Fruit fly (Drosophila melanogaster) whole organism, embryonic: ENCODE results near the gene CG9672.
A peak's percentile ranks its signal among the peaks of the same experiment; 100 is the strongest.

Experiments
- Adf1 ChIP-seq: fragments of 200-800 bp; sonication (Bioruptor generic); IDR thresholded peaks from 2 replicates; pipeline ENCODE4 v1.3.6; 2022; ENCODE audit warnings: missing biosample characterization, missing genetic modification characterization
- BtbVII ChIP-seq: fragments of 200-800 bp; sonication (Bioruptor generic); optimal IDR thresholded peaks from 3 replicates; lab custom pipeline; 2017; ENCODE audit warnings: missing biosample characterization, mild to moderate bottlenecking, missing genetic modification characterization
- CG10147 ChIP-seq: fragments of 200-800 bp; sonication (Bioruptor generic); optimal IDR thresholded peaks from 2 replicates; lab custom pipeline; 2019; ENCODE audit warnings: missing biosample characterization, mild to moderate bottlenecking, missing genetic modification characterization, moderate library complexity
- CG10209 ChIP-seq: fragments of 200-800 bp; sonication (Bioruptor generic); optimal IDR thresholded peaks from 3 replicates; lab custom pipeline; 2017; ENCODE audit warnings: missing biosample characterization, mild to moderate bottlenecking, missing genetic modification characterization, missing genetic modification reagents
- CG10267 ChIP-seq: fragments of 200-800 bp; sonication (Bioruptor generic); optimal IDR thresholded peaks from 2 replicates; lab custom pipeline; 2018; ENCODE audit warnings: missing biosample characterization, mild to moderate bottlenecking, missing genetic modification characterization, moderate library complexity
- CG10431 ChIP-seq: fragments of 200-800 bp; sonication (Bioruptor generic); optimal IDR thresholded peaks from 3 replicates; lab custom pipeline; 2018; ENCODE audit warnings: missing biosample characterization, mild to moderate bottlenecking, missing genetic modification characterization
- CG10565 ChIP-seq: fragments of 200-800 bp; sonication (Bioruptor generic); optimal IDR thresholded peaks from 3 replicates; lab custom pipeline; 2016; ENCODE audit warnings: missing biosample characterization, mild to moderate bottlenecking, missing genetic modification characterization
- CG12942 ChIP-seq: fragments of 200-800 bp; sonication (Bioruptor generic); optimal IDR thresholded peaks from 3 replicates; lab custom pipeline; 2016; ENCODE audit warnings: missing biosample characterization, missing genetic modification characterization
- CG15269 ChIP-seq: fragments of 200-800 bp; sonication (Bioruptor generic); optimal IDR thresholded peaks from 2 replicates; lab custom pipeline; 2018; ENCODE audit warnings: missing biosample characterization, mild to moderate bottlenecking, missing genetic modification characterization, moderate library complexity
- CG15696 ChIP-seq: fragments of 200-800 bp; sonication (Bioruptor generic); optimal IDR thresholded peaks from 2 replicates; lab custom pipeline; 2019; ENCODE audit warnings: missing biosample characterization, mild to moderate bottlenecking, missing genetic modification characterization, moderate library complexity
- CG18011 ChIP-seq: fragments of 200-800 bp; sonication (Bioruptor generic); optimal IDR thresholded peaks from 2 replicates; lab custom pipeline; 2017; ENCODE audit warnings: missing biosample characterization, missing genetic modification characterization, mild to moderate bottlenecking, moderate library complexity, missing genotype
- CG32532 ChIP-seq: fragments of 200-800 bp; sonication (Bioruptor generic); IDR thresholded peaks from 2 replicates; pipeline ENCODE4 v1.3.6; 2022; ENCODE audit warnings: missing biosample characterization, missing genetic modification characterization
- CG32767 ChIP-seq: fragments of 200-800 bp; sonication (Bioruptor generic); IDR thresholded peaks from 2 replicates; pipeline ENCODE4 v1.3.6; 2022; ENCODE audit warnings: missing biosample characterization, missing genetic modification characterization
- CG3281 ChIP-seq: fragments of 200-800 bp; sonication (Bioruptor generic); optimal IDR thresholded peaks from 3 replicates; lab custom pipeline; 2017; ENCODE audit warnings: missing biosample characterization, mild to moderate bottlenecking, missing genetic modification characterization
- CG3407 ChIP-seq: fragments of 200-800 bp; sonication (Bioruptor generic); optimal IDR thresholded peaks from 2 replicates; lab custom pipeline; 2018; ENCODE audit warnings: missing biosample characterization, mild to moderate bottlenecking, missing genetic modification characterization
- CG3847 ChIP-seq: fragments of 200-800 bp; sonication (Bioruptor generic); IDR thresholded peaks from 2 replicates; pipeline ENCODE4 v1.3.6; 2022; ENCODE audit warnings: missing biosample characterization, missing genetic modification characterization
- CG3995 ChIP-seq: fragments of 200-800 bp; sonication (Bioruptor generic); optimal IDR thresholded peaks from 3 replicates; lab custom pipeline; 2016; ENCODE audit warnings: missing biosample characterization, missing genetic modification characterization
- CG42726 ChIP-seq: fragments of 200-800 bp; sonication (Bioruptor generic); IDR thresholded peaks from 2 replicates; pipeline ENCODE4 v1.3.6; 2022; ENCODE audit warnings: missing biosample characterization, missing genetic modification characterization; ENCODE audit not compliant: partially characterized antibody
- CG7357 ChIP-seq: fragments of 200-800 bp; sonication (Bioruptor generic); IDR thresholded peaks from 3 replicates; pipeline ENCODE4 v1.3.6; 2022; ENCODE audit warnings: missing biosample characterization, missing genetic modification characterization
- CG7839 ChIP-seq: fragments of 200-800 bp; sonication (Bioruptor generic); optimal IDR thresholded peaks from 3 replicates; lab custom pipeline; 2018; ENCODE audit warnings: missing biosample characterization, mild to moderate bottlenecking, missing genetic modification characterization, moderate library complexity
- CG9215 ChIP-seq: fragments of 200-800 bp; sonication (Bioruptor generic); IDR thresholded peaks from 2 replicates; pipeline ENCODE4 v1.3.6; 2022; ENCODE audit warnings: missing biosample characterization, missing genetic modification characterization
- CrebB ChIP-seq: fragments of 200-800 bp; sonication (Bioruptor generic); optimal IDR thresholded peaks from 3 replicates; lab custom pipeline; 2018; ENCODE audit warnings: missing biosample characterization, mild to moderate bottlenecking, missing genetic modification characterization
- Dip2 ChIP-seq: fragments of 200-800 bp; sonication (Bioruptor generic); IDR thresholded peaks from 2 replicates; pipeline ENCODE4 v1.3.6; 2022; ENCODE audit warnings: missing biosample characterization, missing genetic modification characterization
- HLH54F ChIP-seq: fragments of 200-800 bp; sonication (Bioruptor generic); optimal IDR thresholded peaks from 3 replicates; lab custom pipeline; 2016; ENCODE audit warnings: missing biosample characterization, missing genetic modification characterization
- Hmr ChIP-seq: fragments of 200-800 bp; sonication (Bioruptor generic); optimal IDR thresholded peaks from 3 replicates; lab custom pipeline; 2017; ENCODE audit warnings: mild to moderate bottlenecking, missing biosample characterization, missing genetic modification reagents, missing genetic modification characterization
- Hr3 ChIP-seq: fragments of 200-800 bp; sonication (Bioruptor generic); optimal IDR thresholded peaks from 3 replicates; lab custom pipeline; 2016; ENCODE audit warnings: missing biosample characterization, missing genetic modification characterization
- Oaz ChIP-seq: fragments of 200-800 bp; sonication (Bioruptor generic); IDR thresholded peaks from 2 replicates; pipeline ENCODE4 v1.3.6; 2022; ENCODE audit warnings: missing biosample characterization, missing genetic modification characterization
- ac ChIP-seq: fragments of 200-800 bp; sonication (Bioruptor generic); optimal IDR thresholded peaks from 3 replicates; lab custom pipeline; 2017; ENCODE audit warnings: missing biosample characterization, mild to moderate bottlenecking, missing genetic modification characterization
- ash1 ChIP-seq: fragments of 200-800 bp; sonication (Bioruptor generic); optimal IDR thresholded peaks from 2 replicates; lab custom pipeline; 2018; ENCODE audit warnings: missing biosample characterization, mild to moderate bottlenecking, missing genetic modification characterization
- cad ChIP-seq: fragments of >200 bp; optimal IDR thresholded peaks from 2 replicates; lab custom pipeline; 2017; ENCODE audit warnings: missing biosample characterization, missing genetic modification characterization
- caup ChIP-seq: fragments of 200-800 bp; sonication (Bioruptor generic); optimal IDR thresholded peaks from 3 replicates; lab custom pipeline; 2017; ENCODE audit warnings: missing biosample characterization, mild to moderate bottlenecking, missing genetic modification characterization, moderate library complexity; ENCODE audit not compliant: severe bottlenecking
- chinmo ChIP-seq: fragments of 200-800 bp; sonication (Bioruptor generic); IDR thresholded peaks from 4 replicates; pipeline ENCODE4 v1.3.6; 2022; ENCODE audit warnings: missing biosample characterization, missing genetic modification characterization; ENCODE audit not compliant: partially characterized antibody
- chn ChIP-seq: fragments of 200-800 bp; sonication (Bioruptor generic); optimal IDR thresholded peaks from 2 replicates; lab custom pipeline; 2016; ENCODE audit warnings: missing biosample characterization, missing genetic modification characterization
- da ChIP-seq: fragments of 200-800 bp; sonication (Bioruptor generic); optimal IDR thresholded peaks from 2 replicates; lab custom pipeline; 2016; ENCODE audit warnings: missing biosample characterization, missing genetic modification characterization
- dati ChIP-seq: fragments of 200-800 bp; sonication (Bioruptor generic); IDR thresholded peaks from 2 replicates; pipeline ENCODE4 v1.3.6; 2022; ENCODE audit warnings: missing biosample characterization, missing genetic modification characterization
- eyg ChIP-seq: fragments of 200-800 bp; sonication (Bioruptor generic); optimal IDR thresholded peaks from 3 replicates; lab custom pipeline; 2016; ENCODE audit warnings: missing biosample characterization, missing genetic modification characterization
- fu2 ChIP-seq: fragments of 200-800 bp; sonication (Bioruptor generic); optimal IDR thresholded peaks from 2 replicates; lab custom pipeline; 2016; ENCODE audit warnings: missing biosample characterization, missing genetic modification characterization
- gce ChIP-seq: fragments of 200-800 bp; sonication (Bioruptor generic); IDR thresholded peaks from 3 replicates; pipeline ENCODE4 v1.3.6; 2022; ENCODE audit warnings: missing biosample characterization, missing genetic modification characterization
- pan ChIP-seq, 4 experiments: fragments of >200 bp in 3 of 4; fragments of 200-800 bp in 1 of 4; sonication (Bioruptor generic) in 1 of 4; optimal IDR thresholded peaks in 3 of 4; IDR thresholded peaks in 1 of 4; 2 replicates each; pipeline versions ENCODE4 v1.3.6 to Lab custom; 2017 to 2022; ENCODE audit warnings: missing biosample characterization in 2 of 4, missing genetic modification characterization in 2 of 4, mixed read lengths in 1 of 4
- salm ChIP-seq: fragments of 200-800 bp; sonication (Bioruptor generic); optimal IDR thresholded peaks from 2 replicates; lab custom pipeline; 2018; ENCODE audit warnings: missing biosample characterization, mild to moderate bottlenecking, missing genetic modification characterization
- sens-2 ChIP-seq: fragments of 200-800 bp; sonication (Bioruptor generic); IDR thresholded peaks from 2 replicates; pipeline ENCODE4 v1.3.6; 2022; ENCODE audit warnings: missing biosample characterization, missing genetic modification characterization
- sisA ChIP-seq: fragments of 200-800 bp; sonication (Bioruptor generic); IDR thresholded peaks from 2 replicates; pipeline ENCODE4 v1.3.6; 2022; ENCODE audit warnings: missing biosample characterization, missing genetic modification characterization
- tin ChIP-seq: fragments of 200-800 bp; sonication (Bioruptor generic); optimal IDR thresholded peaks from 3 replicates; lab custom pipeline; 2016; ENCODE audit warnings: missing biosample characterization, missing genetic modification characterization
- tna ChIP-seq: fragments of 200-800 bp; sonication (Bioruptor generic); IDR thresholded peaks from 2 replicates; pipeline ENCODE4 v1.3.6; 2022; ENCODE audit warnings: missing biosample characterization, missing genetic modification characterization; ENCODE audit not compliant: partially characterized antibody
- twi ChIP-seq: fragments of 200-800 bp; optimal IDR thresholded peaks from 2 replicates; lab custom pipeline; 2019; ENCODE audit warnings: missing biosample characterization, mild to moderate bottlenecking, missing genetic modification characterization, moderate library complexity
- tx ChIP-seq: fragments of 200-800 bp; sonication (Bioruptor generic); optimal IDR thresholded peaks from 2 replicates; lab custom pipeline; 2016; ENCODE audit warnings: missing biosample characterization, missing genetic modification characterization
- yki ChIP-seq: fragments of >200 bp; optimal IDR thresholded peaks from 3 replicates; lab custom pipeline; 2018
- zf30C ChIP-seq: fragments of 200-800 bp; sonication (Bioruptor generic); optimal IDR thresholded peaks from 3 replicates; lab custom pipeline; 2018; ENCODE audit warnings: missing biosample characterization, mild to moderate bottlenecking, missing genetic modification characterization

CG9672 gene

dm6 chrX:16723203-16724173, 16.8 kb upstream of the CG9672 start (continued):
- TF ChIP-seq tin (GFP tag; lab: Kevin White, UChicago) (peak; percentile 27), fu2 (GFP tag; lab: Kevin White, UChicago) (peak; percentile 3), CG3995 (GFP tag; lab: Kevin White, UChicago) (no peak), CG32532 (GFP tag; lab: Robert Waterston, UW) (peak; percentile 80), gce (GFP tag; lab: Robert Waterston, UW) (no peak), CG10147 (peak; percentile 43), chn (GFP tag; lab: Kevin White, UChicago) (peak; percentile 40), da (GFP tag; lab: Kevin White, UChicago) (peak; percentile 11), Hr3 (GFP tag; lab: Kevin White, UChicago) (peak; percentile 70), twi (tag; lab: Kevin White, UChicago) (peak; percentile 57), ash1 (GFP tag; lab: Kevin White, UChicago) (no peak), CG10209 (peak; percentile 51), HLH54F (no peak), ac (GFP tag; lab: Kevin White, UChicago) (no peak), caup (GFP tag; lab: Kevin White, UChicago) (peak; percentile 28), CG9215 (GFP tag; lab: Robert Waterston, UW) (peak; percentile 82), CG12942 (peak; percentile 27), salm (peak; percentile 69), CG7357 (peak; percentile 54; the same call in 2 of the 3 replicates), zf30C (GFP tag; lab: Kevin White, UChicago) (no peak), Dip2 (no peak), Adf1 (GFP tag; lab: Robert Waterston, UW) (peak; percentile 97), CG3281 (GFP tag; lab: Kevin White, UChicago) (peak; percentile 52), sisA (peak; percentile 56), tx (GFP tag; lab: Kevin White, UChicago) (peak; percentile 9), yki (lab: Kevin White, UChicago) (no peak), cad (GFP tag; lab: Kevin White, UChicago) (no peak), CG10565 (GFP tag; lab: Kevin White, UChicago) (no peak), pan (optimal IDR thresholded peaks at IDR 0.05; lab: Kevin White, UChicago) (no peak), pan (GFP tag; optimal IDR thresholded peaks at IDR 0.05 in 1 of 2, IDR thresholded peaks at IDR 0.05 in 1 of 2) (peak in 1 of 2 experiments; percentile 53), CG3407 (peak; percentile 63), CG3847 (GFP tag; lab: Robert Waterston, UW) (peak; percentile 58), dati (no peak), CG15696 (tag; lab: Kevin White, UChicago) (no peak), CG42726 (GFP tag; lab: Robert Waterston, UW) (no peak), BtbVII (GFP tag; lab: Kevin White, UChicago) (peak; percentile 64), CG18011 (GFP tag; lab: Kevin White, UChicago) (peak; percentile 48), tna (GFP tag; lab: Robert Waterston, UW) (no peak), CrebB (tag; lab: Kevin White, UChicago) (peak; percentile 43), chinmo (GFP tag; lab: Robert Waterston, UW) (0 out of 4 replicates have a peak, but pooled peaks have one; percentile 53), eyg (GFP tag; lab: Kevin White, UChicago) (no peak), sens-2 (GFP tag; lab: Robert Waterston, UW) (no peak), CG10431 (GFP tag; lab: Kevin White, UChicago) (peak; percentile 21), CG32767 (GFP tag; lab: Robert Waterston, UW) (peak; percentile 78), CG15269 (peak; percentile 84), Oaz (GFP tag; lab: Robert Waterston, UW) (0 out of 2 replicates have a peak, but pooled peaks have one; percentile 30), CG7839 (tag; lab: Kevin White, UChicago) (peak; percentile 73), Hmr (peak; percentile 85), CG10267 (tag; lab: Kevin White, UChicago) (peak; percentile 43)
